Fruit fly (Drosophila melanogaster) whole organism, prepupa: Measurements from ENCODE around the gene Gr32a.

Experiments used
- Blimp-1 ChIP-seq: fragments of 200-800 bp; sonication (Bioruptor generic); optimal IDR thresholded peaks from 3 replicates; lab custom pipeline; 2017; ENCODE audit warnings: missing biosample characterization, missing genetic modification characterization, mild to moderate bottlenecking, moderate library complexity, missing genetic modification reagents
- CG10669 ChIP-seq: fragments of 200-800 bp; sonication (Bioruptor generic); optimal IDR thresholded peaks from 3 replicates; lab custom pipeline; 2018; ENCODE audit warnings: missing biosample characterization, mild to moderate bottlenecking, missing genetic modification characterization, moderate library complexity
- CG11294 ChIP-seq: fragments of 200-800 bp; sonication (Bioruptor generic); IDR thresholded peaks from 2 replicates; pipeline ENCODE4 v1.3.6; 2022; ENCODE audit warnings: missing biosample characterization, missing genetic modification characterization
- CG11762 ChIP-seq: fragments of 200-800 bp; sonication (Bioruptor generic); optimal IDR thresholded peaks from 3 replicates; lab custom pipeline; 2016; ENCODE audit warnings: missing biosample characterization, missing genetic modification characterization; ENCODE audit not compliant: insufficient read depth
- CG15336 ChIP-seq: fragments of 200-800 bp; sonication (Bioruptor generic); IDR thresholded peaks from 2 replicates; pipeline ENCODE4 v1.3.6; 2022; ENCODE audit warnings: missing biosample characterization, missing genetic modification characterization
- CG1621 ChIP-seq: fragments of 200-800 bp; sonication (Bioruptor generic); optimal IDR thresholded peaks from 3 replicates; lab custom pipeline; 2018; ENCODE audit warnings: missing biosample characterization, mild to moderate bottlenecking, missing genetic modification characterization
- CG3032 ChIP-seq: fragments of 200-800 bp; optimal IDR thresholded peaks from 2 replicates; lab custom pipeline; 2019; ENCODE audit warnings: missing biosample characterization, mild to moderate bottlenecking, missing genetic modification characterization, moderate library complexity
- CG32006 ChIP-seq: fragments of 200-800 bp; sonication (Bioruptor generic); optimal IDR thresholded peaks from 3 replicates; lab custom pipeline; 2017; ENCODE audit warnings: missing biosample characterization, mild to moderate bottlenecking, missing genetic modification characterization
- CG34406 ChIP-seq: fragments of 200-800 bp; sonication (Bioruptor generic); optimal IDR thresholded peaks from 3 replicates; lab custom pipeline; 2016; ENCODE audit warnings: missing biosample characterization, missing genetic modification characterization
- CG3919 ChIP-seq: fragments of 200-800 bp; sonication (Bioruptor generic); optimal IDR thresholded peaks from 3 replicates; lab custom pipeline; 2016; ENCODE audit warnings: missing biosample characterization, missing genetic modification characterization
- CG4318 ChIP-seq: fragments of 200-800 bp; sonication (Bioruptor generic); optimal IDR thresholded peaks from 3 replicates; lab custom pipeline; 2017; ENCODE audit warnings: missing biosample characterization, mild to moderate bottlenecking, missing genetic modification characterization
- CG6163 ChIP-seq: fragments of 200-800 bp; sonication (Bioruptor generic); IDR thresholded peaks from 3 replicates; pipeline ENCODE4 v1.3.6; 2022; ENCODE audit warnings: missing biosample characterization, missing genetic modification characterization
- CG6276 ChIP-seq: fragments of 200-800 bp; sonication (Bioruptor generic); optimal IDR thresholded peaks from 2 replicates; lab custom pipeline; 2017; ENCODE audit warnings: missing biosample characterization, mild to moderate bottlenecking, missing genetic modification characterization
- CG6792 ChIP-seq: fragments of 200-800 bp; sonication (Bioruptor generic); optimal IDR thresholded peaks from 3 replicates; lab custom pipeline; 2016; ENCODE audit warnings: missing biosample characterization, missing genetic modification characterization
- CG6808 ChIP-seq: fragments of 200-800 bp; sonication (Bioruptor generic); optimal IDR thresholded peaks from 3 replicates; lab custom pipeline; 2017; ENCODE audit warnings: missing biosample characterization, missing genetic modification characterization, mild to moderate bottlenecking, moderate library complexity, missing genetic modification reagents
- CG8119 ChIP-seq: fragments of 200-800 bp; sonication (Bioruptor generic); IDR thresholded peaks from 3 replicates; pipeline ENCODE4 v1.3.6; 2022; ENCODE audit warnings: missing biosample characterization, missing genetic modification characterization
- CG8319 ChIP-seq: fragments of 200-800 bp; sonication (Bioruptor generic); optimal IDR thresholded peaks from 3 replicates; lab custom pipeline; 2016; ENCODE audit warnings: missing biosample characterization, missing genetic modification characterization
- CG9139 ChIP-seq: fragments of 200-800 bp; sonication (Bioruptor generic); optimal IDR thresholded peaks from 3 replicates; lab custom pipeline; 2017; ENCODE audit warnings: missing biosample characterization, mild to moderate bottlenecking, missing genetic modification characterization
- Eip75B ChIP-seq: fragments of 200-800 bp; sonication (Bioruptor generic); optimal IDR thresholded peaks from 3 replicates; lab custom pipeline; 2016; ENCODE audit warnings: missing biosample characterization, missing genetic modification characterization
- Eip78C ChIP-seq: fragments of 200-800 bp; sonication (Bioruptor generic); peaks from one replicate; lab custom pipeline; 2016; ENCODE audit warnings: missing biosample characterization, missing genetic modification characterization
- Eip93F ChIP-seq: fragments of 200-800 bp; sonication (Bioruptor generic); optimal IDR thresholded peaks from 2 replicates; lab custom pipeline; 2016; ENCODE audit warnings: missing biosample characterization, mild to moderate bottlenecking, missing genetic modification characterization
- Ets21C ChIP-seq: fragments of 200-800 bp; sonication (Bioruptor generic); optimal IDR thresholded peaks from 3 replicates; lab custom pipeline; 2016; ENCODE audit warnings: missing biosample characterization, missing genetic modification characterization
- Ets96B ChIP-seq: fragments of 200-800 bp; optimal IDR thresholded peaks from 2 replicates; lab custom pipeline; 2019; ENCODE audit warnings: missing biosample characterization, mild to moderate bottlenecking, missing genetic modification characterization, moderate library complexity
- Gug ChIP-seq: fragments of 200-800 bp; sonication (Bioruptor generic); IDR thresholded peaks from 2 replicates; pipeline ENCODE4 v1.3.6; 2022; ENCODE audit warnings: missing biosample characterization, missing genetic modification characterization
- Hr38 ChIP-seq: sonication (Bioruptor generic); optimal IDR thresholded peaks from 2 replicates; lab custom pipeline; 2016; ENCODE audit warnings: missing biosample characterization, missing genetic modification characterization
- Hr39 ChIP-seq: fragments of 200-800 bp; sonication (Bioruptor generic); optimal IDR thresholded peaks from 2 replicates; lab custom pipeline; 2016; ENCODE audit warnings: missing biosample characterization, missing genetic modification characterization
- Hr4 ChIP-seq: fragments of 200-800 bp; sonication (Bioruptor generic); optimal IDR thresholded peaks from 3 replicates; lab custom pipeline; 2016; ENCODE audit warnings: missing biosample characterization, missing genetic modification characterization
- Lpt ChIP-seq: fragments of 200-800 bp; sonication (Bioruptor generic); optimal IDR thresholded peaks from 3 replicates; lab custom pipeline; 2016; ENCODE audit warnings: missing biosample characterization, missing genetic modification characterization
- Met ChIP-seq: fragments of 200-800 bp; sonication (Bioruptor generic); optimal IDR thresholded peaks from 3 replicates; lab custom pipeline; 2016; ENCODE audit warnings: missing biosample characterization, missing genetic modification characterization
- OdsH ChIP-seq: fragments of 200-800 bp; sonication (Bioruptor generic); optimal IDR thresholded peaks from 3 replicates; lab custom pipeline; 2016; ENCODE audit warnings: missing biosample characterization, missing genetic modification characterization
- Smox ChIP-seq: fragments of 200-800 bp; sonication (Bioruptor generic); optimal IDR thresholded peaks from 3 replicates; lab custom pipeline; 2016; ENCODE audit warnings: missing biosample characterization, missing genetic modification characterization
- Sox102F ChIP-seq: fragments of 200-800 bp; sonication (Bioruptor generic); optimal IDR thresholded peaks from 2 replicates; lab custom pipeline; 2016; ENCODE audit warnings: missing biosample characterization, mild to moderate bottlenecking, missing genetic modification characterization
- Sox14 ChIP-seq: fragments of 200-800 bp; sonication (Bioruptor generic); optimal IDR thresholded peaks from 3 replicates; lab custom pipeline; 2016; ENCODE audit warnings: missing biosample characterization, missing genetic modification characterization
- Sox15 ChIP-seq: fragments of 200-800 bp; sonication (Bioruptor generic); optimal IDR thresholded peaks from 3 replicates; lab custom pipeline; 2016; ENCODE audit warnings: missing biosample characterization, missing genetic modification characterization
- achi ChIP-seq: fragments of 200-800 bp; sonication (Bioruptor generic); optimal IDR thresholded peaks from 3 replicates; lab custom pipeline; 2016; ENCODE audit warnings: missing biosample characterization, missing genetic modification characterization
- acj6 ChIP-seq: fragments of 200-800 bp; sonication (Bioruptor generic); optimal IDR thresholded peaks from 3 replicates; lab custom pipeline; 2016; ENCODE audit warnings: missing biosample characterization, missing genetic modification characterization
- cyc ChIP-seq: fragments of 200-800 bp; sonication (Bioruptor generic); optimal IDR thresholded peaks from 3 replicates; lab custom pipeline; 2016; ENCODE audit warnings: missing biosample characterization, missing genetic modification characterization
- dac ChIP-seq: fragments of 200-800 bp; sonication (Bioruptor generic); optimal IDR thresholded peaks from 2 replicates; lab custom pipeline; 2017; ENCODE audit warnings: missing biosample characterization, mild to moderate bottlenecking, missing genetic modification characterization
- eg ChIP-seq: fragments of 200-800 bp; sonication (Bioruptor generic); IDR thresholded peaks from 3 replicates; pipeline ENCODE4 v1.3.6; 2022; ENCODE audit warnings: missing biosample characterization, missing genetic modification characterization
- esn ChIP-seq: fragments of 200-800 bp; sonication (Bioruptor generic); optimal IDR thresholded peaks from 2 replicates; lab custom pipeline; 2016; ENCODE audit warnings: missing biosample characterization, mild to moderate bottlenecking, missing genetic modification characterization, moderate library complexity
- fd59A ChIP-seq: fragments of 200-800 bp; sonication (Bioruptor generic); optimal IDR thresholded peaks from 2 replicates; lab custom pipeline; 2017; ENCODE audit warnings: missing biosample characterization, mild to moderate bottlenecking, missing genetic modification characterization, missing genetic modification reagents
- fkh ChIP-seq: fragments of 200-800 bp; sonication (Bioruptor generic); optimal IDR thresholded peaks from 3 replicates; lab custom pipeline; 2017; ENCODE audit warnings: missing biosample characterization, mild to moderate bottlenecking, missing genetic modification characterization, moderate library complexity
- net ChIP-seq: fragments of 200-800 bp; sonication (Bioruptor generic); optimal IDR thresholded peaks from 3 replicates; lab custom pipeline; 2016; ENCODE audit warnings: missing biosample characterization, missing genetic modification characterization
- pdm3 ChIP-seq: fragments of 200-800 bp; sonication (Bioruptor generic); optimal IDR thresholded peaks from 3 replicates; lab custom pipeline; 2016; ENCODE audit warnings: missing biosample characterization, missing genetic modification characterization
- salr ChIP-seq, 2 experiments: fragments of 200-800 bp; sonication (Bioruptor generic); optimal IDR thresholded peaks; 3 replicates each; lab custom pipeline; 2016 to 2018; ENCODE audit warnings: missing biosample characterization in 2 of 2, missing genetic modification characterization in 2 of 2, mild to moderate bottlenecking in 1 of 2
- spab ChIP-seq: fragments of 200-800 bp; sonication (Bioruptor generic); optimal IDR thresholded peaks from 2 replicates; lab custom pipeline; 2017; ENCODE audit warnings: missing biosample characterization, mild to moderate bottlenecking, missing genetic modification characterization, missing genetic modification reagents
- ss ChIP-seq, 2 experiments: fragments of 200-800 bp; sonication (Bioruptor generic); optimal IDR thresholded peaks; 2 replicates in 1 of 2; 3 replicates in 1 of 2; lab custom pipeline; 2017 to 2018; ENCODE audit warnings: mild to moderate bottlenecking in 2 of 2, missing biosample characterization in 2 of 2, missing genetic modification characterization in 2 of 2, moderate library complexity in 1 of 2
- topi ChIP-seq: fragments of 200-800 bp; sonication (Bioruptor generic); optimal IDR thresholded peaks from 3 replicates; lab custom pipeline; 2016; ENCODE audit warnings: missing biosample characterization, missing genetic modification characterization
- vri ChIP-seq: fragments of 200-800 bp; sonication (Bioruptor generic); optimal IDR thresholded peaks from 3 replicates; lab custom pipeline; 2016; ENCODE audit warnings: missing biosample characterization, mild to moderate bottlenecking, missing genetic modification characterization

Gr32a gene

dm6 chr2L:11072880-11073279, 40.9 kb upstream of the Gr32a start (continued):
- no peak for TF ChIP-seq ss (GFP tag; optimal IDR thresholded peaks at IDR 0.05; lab: Kevin White, UChicago)
- TF ChIP-seq CG3919 = no peak
- peak; percentile 24 for TF ChIP-seq Ets96B (tag; lab: Kevin White, UChicago)
- no peak for TF ChIP-seq CG11294 (GFP tag; lab: Robert Waterston, UW)
- no peak for TF ChIP-seq Sox14 (GFP tag; lab: Kevin White, UChicago)
- peak; percentile 17 for TF ChIP-seq CG3032
- TF ChIP-seq CG6792 (GFP tag; lab: Kevin White, UChicago) = no peak
- peak; percentile 7 for TF ChIP-seq OdsH
- no peak for TF ChIP-seq Met (GFP tag; lab: Kevin White, UChicago)
- no peak for TF ChIP-seq CG6163
- TF ChIP-seq CG15336 = peak; percentile 29; the same call in 1 of the 2 replicates
- no peak for TF ChIP-seq salr (GFP tag; optimal IDR thresholded peaks at IDR 0.05; lab: Kevin White, UChicago)
- TF ChIP-seq fkh (GFP tag; lab: Kevin White, UChicago) = no peak
- TF ChIP-seq CG8319 (GFP tag; lab: Kevin White, UChicago) = no peak
- TF ChIP-seq spab (GFP tag; lab: Kevin White, UChicago) = no peak
- TF ChIP-seq CG32006 (GFP tag; lab: Kevin White, UChicago) = peak; percentile 41

dm6 chr2L:11073947-11074346, 39.9 kb upstream of the Gr32a start:
- no peak for TF ChIP-seq CG11762
- TF ChIP-seq CG10669 (GFP tag; lab: Kevin White, UChicago) = peak; percentile 5
- TF ChIP-seq fd59A (GFP tag; lab: Kevin White, UChicago) = peak; percentile 46
- peak; percentile 34 for TF ChIP-seq acj6
- peak; percentile 2 for TF ChIP-seq CG1621
- TF ChIP-seq Sox102F = peak; percentile 2
- TF ChIP-seq Lpt (GFP tag; lab: Kevin White, UChicago) = peak; percentile 2
- no peak for TF ChIP-seq topi (GFP tag; lab: Kevin White, UChicago)
- TF ChIP-seq Ets21C (GFP tag; lab: Kevin White, UChicago) = no peak
- peak; percentile 43 for TF ChIP-seq Sox14 (GFP tag; lab: Kevin White, UChicago)
- TF ChIP-seq vri (GFP tag; lab: Kevin White, UChicago) = peak; percentile 3
- TF ChIP-seq esn (GFP tag; lab: Kevin White, UChicago) = peak; percentile 23
- TF ChIP-seq spab (GFP tag; lab: Kevin White, UChicago) = peak; percentile 30
- TF ChIP-seq Gug (GFP tag; lab: Robert Waterston, UW) = no peak
- peak in 1 of 2 experiments; percentile 56 for TF ChIP-seq salr (GFP tag; optimal IDR thresholded peaks at IDR 0.05; lab: Kevin White, UChicago)
- peak; percentile 34 for TF ChIP-seq Eip75B (GFP tag; lab: Kevin White, UChicago)
- TF ChIP-seq CG34406 (GFP tag; lab: Kevin White, UChicago) = peak; percentile 14
- TF ChIP-seq ss (GFP tag; optimal IDR thresholded peaks at IDR 0.05; lab: Kevin White, UChicago) = no peak
- TF ChIP-seq Hr38 = no peak
- TF ChIP-seq Met (GFP tag; lab: Kevin White, UChicago) = no peak
- TF ChIP-seq CG8319 (GFP tag; lab: Kevin White, UChicago) = no peak
- peak; percentile 20 for TF ChIP-seq Smox (GFP tag; lab: Kevin White, UChicago)
- peak; percentile 45 for TF ChIP-seq achi (GFP tag; lab: Kevin White, UChicago)
- peak; percentile 48 for TF ChIP-seq Ets96B (tag; lab: Kevin White, UChicago)
- TF ChIP-seq net = peak; percentile 32
- no peak for TF ChIP-seq Sox15 (GFP tag; lab: Kevin White, UChicago)
- no peak; the same call in 2 of the 3 replicates for TF ChIP-seq eg (GFP tag; lab: Robert Waterston, UW)
- TF ChIP-seq CG6808 (GFP tag; lab: Kevin White, UChicago) = no peak
- peak; percentile 29 for TF ChIP-seq CG6276
- no peak for TF ChIP-seq Blimp-1 (GFP tag; lab: Kevin White, UChicago)
- TF ChIP-seq CG4318 (GFP tag; lab: Kevin White, UChicago) = peak; percentile 61
- peak; percentile 73 for TF ChIP-seq CG8119 (GFP tag; lab: Robert Waterston, UW)
- TF ChIP-seq CG15336 = peak; percentile 73
- peak; percentile 49 for TF ChIP-seq Hr4 (GFP tag; lab: Kevin White, UChicago)
- TF ChIP-seq CG32006 (GFP tag; lab: Kevin White, UChicago) = peak; percentile 82
- peak; percentile 2 for TF ChIP-seq Hr39 (GFP tag; lab: Kevin White, UChicago)
- no peak for TF ChIP-seq Eip93F (GFP tag; lab: Kevin White, UChicago)
- TF ChIP-seq cyc (GFP tag; lab: Kevin White, UChicago) = no peak
- peak; percentile 52 for TF ChIP-seq pdm3
- no peak for TF ChIP-seq CG9139 (GFP tag; lab: Kevin White, UChicago)
- TF ChIP-seq dac (GFP tag; lab: Kevin White, UChicago) = no peak
- TF ChIP-seq Eip78C (GFP tag; lab: Kevin White, UChicago) = peak; percentile 84
